Worm (Caenorhabditis elegans) whole organism, young adult: ENCODE data around the gene R04F11.5.

Experiments
- B0019.2 ChIP-seq: fragments of 200-800 bp; sonication (Bioruptor generic); conservative IDR thresholded peaks from 2 replicates; pipeline ENCODE4 v1.3.6; 2022; ENCODE audit warnings: missing genetic modification reagents, missing genetic modification characterization, missing compliant biosample characterization
- B0261.1 ChIP-seq: sonication (generic microtip); optimal IDR thresholded peaks from 2 replicates; lab custom pipeline; 2016; ENCODE audit warnings: mild to moderate bottlenecking, missing genetic modification characterization, moderate library complexity, missing compliant biosample characterization
- B0336.3 ChIP-seq: fragments of 200-800 bp; sonication (Bioruptor generic); IDR thresholded peaks from 2 replicates; pipeline ENCODE4 v1.3.6; 2022; ENCODE audit warnings: missing genetic modification characterization, missing compliant biosample characterization
- F10E7.11 ChIP-seq: sonication (generic microtip); optimal IDR thresholded peaks from 2 replicates; lab custom pipeline; 2017; ENCODE audit warnings: mild to moderate bottlenecking, missing genetic modification characterization, moderate library complexity, missing compliant biosample characterization
- F37B4.10 ChIP-seq: fragments of 200-800 bp; sonication (Bioruptor generic); IDR thresholded peaks from 2 replicates; pipeline ENCODE4 v1.3.6; 2022; ENCODE audit warnings: missing genetic modification characterization, missing compliant biosample characterization
- F39B2.1 ChIP-seq: fragments of 200-800 bp; sonication (Bioruptor generic); IDR thresholded peaks from 2 replicates; pipeline ENCODE4 v1.3.6; 2022; ENCODE audit warnings: missing genetic modification reagents, missing genetic modification characterization, missing compliant biosample characterization
- F52B5.7 ChIP-seq: sonication (generic microtip); optimal IDR thresholded peaks from 2 replicates; lab custom pipeline; 2016; ENCODE audit warnings: mild to moderate bottlenecking, missing genetic modification characterization, missing compliant biosample characterization
- F55B11.4 ChIP-seq: sonication (generic microtip); optimal IDR thresholded peaks from 2 replicates; lab custom pipeline; 2016; ENCODE audit warnings: missing compliant biosample characterization, missing genetic modification characterization, borderline replicate concordance; ENCODE audit not compliant: insufficient read depth
- K12H6.12 ChIP-seq: fragments of 200-800 bp; sonication (Bioruptor generic); optimal IDR thresholded peaks from 2 replicates; lab custom pipeline; 2018; ENCODE audit warnings: mild to moderate bottlenecking, missing genetic modification characterization, missing compliant biosample characterization
- T07F8.4 ChIP-seq: sonication (generic microtip); optimal IDR thresholded peaks from 2 replicates; lab custom pipeline; 2016; ENCODE audit warnings: mild to moderate bottlenecking, missing genetic modification characterization, moderate library complexity, missing compliant biosample characterization
- Y53G8AR.9 ChIP-seq: fragments of 200-800 bp; sonication (Bioruptor generic); conservative IDR thresholded peaks from 2 replicates; pipeline ENCODE4 v1.3.6; 2022; ENCODE audit warnings: missing genetic modification reagents, missing genetic modification characterization, missing compliant biosample characterization
- Y56A3A.18 ChIP-seq: fragments of 200-800 bp; sonication (Bioruptor generic); IDR thresholded peaks from 2 replicates; pipeline ENCODE4 v1.3.6; 2022; ENCODE audit warnings: missing genetic modification reagents, missing genetic modification characterization, missing compliant biosample characterization
- Y67H2A.10 ChIP-seq: fragments of 200-800 bp; sonication (Bioruptor generic); conservative IDR thresholded peaks from 2 replicates; pipeline ENCODE4 v1.3.6; 2022; ENCODE audit warnings: missing genetic modification reagents, missing genetic modification characterization, missing compliant biosample characterization
- ama-1 ChIP-seq, 3 experiments: fragments of 150-350 bp in 1 of 3; sonication (generic microtip) in 2 of 3; optimal IDR thresholded peaks; 2 replicates each; lab custom pipeline; 2014 to 2018; ENCODE audit warnings: missing biosample characterization in 2 of 3, missing genetic modification characterization in 2 of 3, missing genetic modification reagents in 2 of 3
- aptf-2 ChIP-seq: fragments of 200-800 bp; sonication (Bioruptor generic); conservative IDR thresholded peaks from 2 replicates; pipeline ENCODE4 v1.3.6; 2022; ENCODE audit warnings: missing genetic modification reagents, missing genetic modification characterization, missing compliant biosample characterization
- atf-7 ChIP-seq: sonication (generic microtip); optimal IDR thresholded peaks from 2 replicates; lab custom pipeline; 2017; ENCODE audit warnings: mild to moderate bottlenecking, missing genetic modification characterization, missing compliant biosample characterization
- attf-5 ChIP-seq: fragments of 200-800 bp; sonication (Bioruptor generic); optimal IDR thresholded peaks from 2 replicates; lab custom pipeline; 2018; ENCODE audit warnings: mild to moderate bottlenecking, missing genetic modification characterization, missing compliant biosample characterization
- attf-6 ChIP-seq: fragments of 200-800 bp; sonication (Bioruptor generic); IDR thresholded peaks from 2 replicates; pipeline ENCODE4 v1.3.6; 2022; ENCODE audit warnings: missing genetic modification reagents, missing genetic modification characterization, missing compliant biosample characterization
- bed-1 ChIP-seq: fragments of 200-800 bp; sonication (Bioruptor generic); IDR thresholded peaks from 2 replicates; pipeline ENCODE4 v1.3.6; 2022; ENCODE audit warnings: missing genetic modification reagents, missing genetic modification characterization, missing compliant biosample characterization
- ceh-27 ChIP-seq: fragments of 200-800 bp; sonication (Bioruptor generic); optimal IDR thresholded peaks from 2 replicates; lab custom pipeline; 2018; ENCODE audit warnings: mild to moderate bottlenecking, missing genetic modification characterization, moderate library complexity, missing compliant biosample characterization
- ceh-58 ChIP-seq: fragments of 200-800 bp; sonication (Bioruptor generic); IDR thresholded peaks from 2 replicates; pipeline ENCODE4 v1.3.6; 2022; ENCODE audit warnings: missing genetic modification characterization, missing compliant biosample characterization
- ceh-79 ChIP-seq: sonication (generic microtip); optimal IDR thresholded peaks from 2 replicates; lab custom pipeline; 2017; ENCODE audit warnings: mild to moderate bottlenecking, missing genetic modification characterization, missing compliant biosample characterization
- ceh-91 ChIP-seq: fragments of 200-800 bp; sonication (Bioruptor generic); IDR thresholded peaks from 2 replicates; pipeline ENCODE4 v1.3.6; 2022; ENCODE audit warnings: missing genetic modification reagents, missing genetic modification characterization, missing compliant biosample characterization
- die-1 ChIP-seq: sonication (generic microtip); optimal IDR thresholded peaks from 2 replicates; lab custom pipeline; 2016; ENCODE audit warnings: missing genotype, mild to moderate bottlenecking, missing genetic modification characterization, missing compliant biosample characterization
- egl-44 ChIP-seq: fragments of 200-800 bp; sonication (Bioruptor generic); IDR thresholded peaks from 2 replicates; pipeline ENCODE4 v1.3.6; 2022; ENCODE audit warnings: missing genetic modification reagents, missing genetic modification characterization, missing compliant biosample characterization
- egrh-3 ChIP-seq: fragments of 200-800 bp; sonication (Bioruptor generic); IDR thresholded peaks from 2 replicates; pipeline ENCODE4 v1.3.6; 2022; ENCODE audit warnings: missing genetic modification reagents, missing genetic modification characterization, missing compliant biosample characterization
- ekl-4 ChIP-seq: fragments of 200-800 bp; sonication (Bioruptor generic); IDR thresholded peaks from 2 replicates; pipeline ENCODE4 v1.3.6; 2022; ENCODE audit warnings: missing genetic modification reagents, missing genetic modification characterization, missing compliant biosample characterization
- him-1 ChIP-seq: sonication (generic microtip); optimal IDR thresholded peaks from 2 replicates; lab custom pipeline; 2016; ENCODE audit warnings: missing genotype, missing genetic modification reagents, missing genetic modification characterization, missing compliant biosample characterization
- hrde-1 ChIP-seq: sonication (generic microtip); optimal IDR thresholded peaks from 2 replicates; lab custom pipeline; 2016; ENCODE audit warnings: missing genetic modification characterization, mild to moderate bottlenecking, missing compliant biosample characterization, moderate library complexity, missing genotype, missing genetic modification reagents, borderline replicate concordance
- lag-1 ChIP-seq: fragments of 200-800 bp; sonication (Bioruptor generic); IDR thresholded peaks from 2 replicates; pipeline ENCODE4 v1.3.6; 2022; ENCODE audit warnings: missing genetic modification reagents, missing genetic modification characterization, missing compliant biosample characterization
- let-526 ChIP-seq: fragments of 200-800 bp; sonication (Bioruptor generic); IDR thresholded peaks from 2 replicates; pipeline ENCODE4 v1.3.6; 2022; ENCODE audit warnings: missing genetic modification reagents, missing genetic modification characterization, missing compliant biosample characterization
- lin-26 ChIP-seq: fragments of 200-800 bp; sonication (Bioruptor generic); IDR thresholded peaks from 2 replicates; pipeline ENCODE4 v1.3.6; 2022; ENCODE audit warnings: missing genetic modification reagents, missing genetic modification characterization, missing compliant biosample characterization
- lin-40 ChIP-seq: sonication (generic microtip); optimal IDR thresholded peaks from 2 replicates; lab custom pipeline; 2016; ENCODE audit warnings: missing genetic modification characterization, mild to moderate bottlenecking, missing compliant biosample characterization, missing genotype, missing genetic modification reagents
- madf-3 ChIP-seq: fragments of 200-800 bp; sonication (Bioruptor generic); IDR thresholded peaks from 2 replicates; pipeline ENCODE4 v1.3.6; 2022; ENCODE audit warnings: missing genetic modification reagents, missing genetic modification characterization, missing compliant biosample characterization
- mes-4 ChIP-seq: sonication (generic microtip); optimal IDR thresholded peaks from 2 replicates; lab custom pipeline; 2016; ENCODE audit warnings: missing genotype, missing genetic modification characterization, missing compliant biosample characterization
- nfya-1 ChIP-seq: sonication (generic microtip); optimal IDR thresholded peaks from 2 replicates; lab custom pipeline; 2017; ENCODE audit warnings: antibody characterized with exemption, missing compliant biosample characterization, missing genetic modification characterization, borderline replicate concordance; ENCODE audit not compliant: insufficient read depth
- nfya-2 ChIP-seq: fragments of 200-800 bp; sonication (Bioruptor generic); IDR thresholded peaks from 2 replicates; pipeline ENCODE4 v1.3.6; 2022; ENCODE audit warnings: missing genetic modification reagents, missing genetic modification characterization, missing compliant biosample characterization
- nhr-27 ChIP-seq: fragments of 200-800 bp; sonication (Bioruptor generic); optimal IDR thresholded peaks from 2 replicates; lab custom pipeline; 2018; ENCODE audit warnings: mild to moderate bottlenecking, missing genetic modification characterization, moderate library complexity, missing compliant biosample characterization
- pbrm-1 ChIP-seq: fragments of 200-800 bp; sonication (Bioruptor generic); IDR thresholded peaks from 2 replicates; pipeline ENCODE4 v1.3.6; 2022; ENCODE audit warnings: missing genetic modification reagents, missing genetic modification characterization, missing compliant biosample characterization
- pha-4 ChIP-seq: fragments of 150-350 bp; sonication (generic microtip); optimal IDR thresholded peaks from 2 replicates; lab custom pipeline; 2014; ENCODE audit warnings: missing biosample characterization, missing genetic modification reagents, missing genetic modification characterization
- sdz-38 ChIP-seq: sonication (generic microtip); optimal IDR thresholded peaks from 2 replicates; lab custom pipeline; 2016; ENCODE audit warnings: missing genotype, missing genetic modification characterization, missing compliant biosample characterization
- sea-2 ChIP-seq: fragments of 200-800 bp; sonication (Bioruptor generic); IDR thresholded peaks from 2 replicates; pipeline ENCODE4 v1.3.6; 2022; ENCODE audit warnings: missing genetic modification characterization, missing compliant biosample characterization
- sptf-2 ChIP-seq: fragments of 200-800 bp; sonication (Bioruptor generic); optimal IDR thresholded peaks from 2 replicates; lab custom pipeline; 2018; ENCODE audit warnings: mild to moderate bottlenecking, missing genetic modification characterization, missing compliant biosample characterization
- tbx-9 ChIP-seq: sonication (generic microtip); optimal IDR thresholded peaks from 2 replicates; lab custom pipeline; 2016; ENCODE audit warnings: borderline replicate concordance, missing genetic modification characterization, inconsistent platforms, missing compliant biosample characterization
- ztf-25 ChIP-seq: fragments of 200-800 bp; sonication (Bioruptor generic); IDR thresholded peaks from 2 replicates; pipeline ENCODE4 v1.3.6; 2022; ENCODE audit warnings: missing genetic modification reagents, missing genetic modification characterization, missing compliant biosample characterization
- ztf-26 ChIP-seq: sonication (generic microtip); optimal IDR thresholded peaks from 2 replicates; lab custom pipeline; 2017; ENCODE audit warnings: missing genetic modification characterization, missing compliant biosample characterization
- ztf-28 ChIP-seq: fragments of 200-800 bp; sonication (Bioruptor generic); IDR thresholded peaks from 2 replicates; pipeline ENCODE4 v1.3.6; 2022; ENCODE audit warnings: missing genetic modification reagents, missing genetic modification characterization, missing compliant biosample characterization
- ztf-3 ChIP-seq: fragments of 200-800 bp; sonication (Bioruptor generic); optimal IDR thresholded peaks from 2 replicates; lab custom pipeline; 2018; ENCODE audit warnings: mild to moderate bottlenecking, missing genetic modification characterization, missing compliant biosample characterization
- ztf-6 ChIP-seq: fragments of 200-800 bp; sonication (Bioruptor generic); IDR thresholded peaks from 2 replicates; pipeline ENCODE4 v1.3.6; 2022; ENCODE audit warnings: missing genetic modification reagents, missing genetic modification characterization, missing compliant biosample characterization

Gene R04F11.5

ce11 chrV:12291587-12291986 lies 26.2 kb downstream of the R04F11.5 start, which contains the start of the genes srpa-68 and srh-16 (continued):
- peak; percentile 73 for TF ChIP-seq attf-5 (GFP tag; lab: Kevin White, UChicago)
- no peak for TF ChIP-seq ceh-91 (GFP tag; lab: Robert Waterston, UW)
- TF ChIP-seq T07F8.4 (tag; lab: Kevin White, UChicago), result no peak
- peak; percentile 84 for TF ChIP-seq ekl-4
- TF ChIP-seq ceh-79 (tag; lab: Kevin White, UChicago), result no peak
- TF ChIP-seq ztf-28, result no peak
- TF ChIP-seq aptf-2, result no peak
- no peak for TF ChIP-seq mes-4 (tag; lab: Kevin White, UChicago)
- no peak for TF ChIP-seq bed-1 (GFP tag; lab: Robert Waterston, UW)
- no peak for TF ChIP-seq pha-4 (tag; lab: Kevin White, UChicago)
- no peak for TF ChIP-seq lin-26 (GFP tag; lab: Robert Waterston, UW)
- TF ChIP-seq die-1, result peak; percentile 23
- TF ChIP-seq lin-40 (tag; lab: Kevin White, UChicago), result peak; percentile 88
- TF ChIP-seq nhr-27 (tag; lab: Kevin White, UChicago), result no peak
- TF ChIP-seq B0336.3 (GFP tag; lab: Robert Waterston, UW), result peak; percentile 78
- 0 out of 2 replicates have a peak, but pooled peaks have one; percentile 34 for TF ChIP-seq attf-6
- TF ChIP-seq egl-44, result no peak
- no peak for TF ChIP-seq let-526 (GFP tag; lab: Robert Waterston, UW)
- TF ChIP-seq B0019.2 (GFP tag; lab: Robert Waterston, UW), result no peak
- peak; percentile 50 for TF ChIP-seq ceh-27 (GFP tag; lab: Kevin White, UChicago)
- TF ChIP-seq nfya-2 (GFP tag; lab: Robert Waterston, UW), result no peak
- no peak for TF ChIP-seq sdz-38 (tag; lab: Kevin White, UChicago)
- no peak for TF ChIP-seq sptf-2 (GFP tag; lab: Kevin White, UChicago)
- TF ChIP-seq F52B5.7, result no peak
- TF ChIP-seq tbx-9 (tag; lab: Kevin White, UChicago), result no peak
- TF ChIP-seq sea-2, result no peak
- TF ChIP-seq lag-1 (GFP tag; lab: Robert Waterston, UW), result no peak
- peak; percentile 93 for TF ChIP-seq Y56A3A.18 (GFP tag; lab: Robert Waterston, UW)
- TF ChIP-seq F55B11.4 (tag; lab: Kevin White, UChicago), result no peak
- TF ChIP-seq atf-7 (tag; lab: Kevin White, UChicago), result peak; percentile 36
- TF ChIP-seq B0261.1, result peak; percentile 11
- no peak for TF ChIP-seq nfya-1 (tag; lab: Kevin White, UChicago)
- 0 out of 2 replicates have a peak, but pooled peaks have one; percentile 31 for TF ChIP-seq egrh-3 (GFP tag; lab: Robert Waterston, UW)
- no peak for TF ChIP-seq ztf-3 (GFP tag; lab: Kevin White, UChicago)
- 0 out of 2 replicates have a peak, but pooled peaks have one; percentile 78 for TF ChIP-seq F39B2.1 (GFP tag; lab: Robert Waterston, UW)
- TF ChIP-seq ztf-25 (GFP tag; lab: Robert Waterston, UW), result no peak
- no peak for TF ChIP-seq F37B4.10 (GFP tag; lab: Robert Waterston, UW)
- peak; percentile 88 for TF ChIP-seq pbrm-1 (GFP tag; lab: Robert Waterston, UW)
- TF ChIP-seq Y67H2A.10, result no peak
- no peak for TF ChIP-seq ceh-58 (GFP tag; lab: Robert Waterston, UW)
- TF ChIP-seq madf-3, result peak; percentile 71
- TF ChIP-seq Y53G8AR.9, result peak; percentile 94
- TF ChIP-seq ztf-26 (tag; lab: Kevin White, UChicago), result peak; percentile 59
- no peak for TF ChIP-seq F10E7.11
- no peak for TF ChIP-seq hrde-1 (tag; lab: Kevin White, UChicago)
- no peak for TF ChIP-seq ama-1 (optimal IDR thresholded peaks at IDR 0.05; lab: Kevin White, UChicago)
- TF ChIP-seq ama-1 (GFP tag; optimal IDR thresholded peaks at IDR 0.05; lab: Kevin White, UChicago), result no peak
- TF ChIP-seq K12H6.12 (tag; lab: Kevin White, UChicago), result peak; percentile 49
- peak; percentile 73 for TF ChIP-seq him-1
- TF ChIP-seq ztf-6 (GFP tag; lab: Robert Waterston, UW), result no peak
